Worm (Caenorhabditis elegans) whole organism, L4/young adult: ENCODE results near the gene zif-1.
A peak's percentile ranks its signal among the peaks of the same experiment; 100 is the strongest.

ENCODE experiments used
- W03F9.2 ChIP-seq: fragments of 150-350 bp; optimal IDR thresholded peaks from 2 replicates; lab custom pipeline; 2014; ENCODE audit warnings: missing biosample characterization, missing genetic modification characterization
- dao-5 ChIP-seq: sonication (generic microtip); optimal IDR thresholded peaks from 2 replicates; lab custom pipeline; 2016; ENCODE audit warnings: missing genotype, missing genetic modification characterization, moderate library complexity, missing compliant biosample characterization
- him-1 ChIP-seq: sonication (generic microtip); optimal IDR thresholded peaks from 2 replicates; lab custom pipeline; 2016; ENCODE audit warnings: missing genotype, missing genetic modification reagents, missing genetic modification characterization, missing compliant biosample characterization

zif-1 gene

ce11 chrIII:9043200-9043599, 40.6 kb downstream of the zif-1 start, which contains the start of gene nac-2:
TSS of gene nac-2 (minus strand) at chrIII:9043300.
- TF ChIP-seq dao-5 (tag; lab: Kevin White, UChicago) (no peak), W03F9.2 (tag; lab: Kevin White, UChicago) (no peak), him-1 (tag; lab: Kevin White, UChicago) (no peak)

DNA sequence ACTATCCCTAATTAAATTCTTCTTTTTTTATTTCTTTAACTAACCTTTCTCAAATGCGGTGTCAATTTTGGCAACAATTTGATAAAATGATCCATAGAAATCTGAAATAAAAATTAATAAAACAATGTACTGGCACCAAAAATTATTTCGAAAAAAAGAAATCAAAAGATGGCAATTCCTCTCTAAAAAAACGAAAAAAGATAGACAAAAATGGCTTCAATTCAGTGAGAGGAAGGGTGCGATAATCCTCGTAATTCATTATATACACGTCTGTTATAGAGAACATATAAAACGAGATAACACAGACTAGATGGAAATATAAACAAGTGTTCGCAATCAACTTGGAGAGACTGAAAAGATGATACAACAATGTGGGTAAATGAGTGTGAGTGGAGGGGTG, 43.3 kb downstream of the zif-1 start, which contains the start of gene R107.2:
R107.2 (minus strand) TSS at position 101 of the 400 bp plus-strand sequence.
- TF ChIP-seq W03F9.2 (tag; lab: Kevin White, UChicago) (no peak), dao-5 (tag; lab: Kevin White, UChicago) (no peak), him-1 (tag; lab: Kevin White, UChicago) (no peak)

ce11 chrIII:9047260-9047659, 44.7 kb downstream of the zif-1 start:
- TF ChIP-seq W03F9.2 (tag; lab: Kevin White, UChicago) (no peak), dao-5 (tag; lab: Kevin White, UChicago) (no peak)

DNA sequence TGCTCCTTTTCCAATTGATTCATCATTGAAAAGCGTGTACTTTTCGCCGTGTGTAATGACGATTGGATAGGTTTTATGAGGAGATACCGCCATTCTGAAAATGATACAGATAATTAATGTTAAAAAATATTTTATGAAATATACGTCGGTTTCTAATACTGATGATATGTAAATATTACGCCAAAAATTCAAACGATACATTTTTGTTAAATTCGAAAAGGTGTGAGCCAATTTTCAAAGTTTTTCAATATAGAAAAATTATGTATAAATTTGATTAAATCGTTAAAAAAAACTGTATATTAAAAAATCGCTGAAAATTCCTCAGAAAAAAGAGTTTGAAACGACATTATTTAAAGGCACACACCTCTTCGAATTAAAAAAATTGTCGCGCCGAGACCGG, 48.0 kb downstream of the zif-1 start, which contains the start of gene ikke-1:
ikke-1 (minus strand) TSS at position 101 of the 400 bp plus-strand sequence.
- TF ChIP-seq W03F9.2 (tag; lab: Kevin White, UChicago), result no peak

- TF ChIP-seq W03F9.2 (tag; lab: Kevin White, UChicago) (peak; percentile 87), dao-5 (tag; lab: Kevin White, UChicago) (no peak), him-1 (tag; lab: Kevin White, UChicago) (no peak)
Measured at ce11 chrIII:9051119-9051597, 48.6 kb downstream of the zif-1 start.

ce11 chrIII:9051714-9052113, 49.1 kb downstream of the zif-1 start:
- TF ChIP-seq dao-5 (tag; lab: Kevin White, UChicago), result no peak
- no peak for TF ChIP-seq him-1 (tag; lab: Kevin White, UChicago)
- TF ChIP-seq W03F9.2 (tag; lab: Kevin White, UChicago), result no peak

- TF ChIP-seq dao-5 (tag; lab: Kevin White, UChicago) (no peak), W03F9.2 (tag; lab: Kevin White, UChicago) (no peak), him-1 (tag; lab: Kevin White, UChicago) (no peak)
Measured at ce11 chrIII:9052371-9052978, 49.9 kb downstream of the zif-1 start.

DNA sequence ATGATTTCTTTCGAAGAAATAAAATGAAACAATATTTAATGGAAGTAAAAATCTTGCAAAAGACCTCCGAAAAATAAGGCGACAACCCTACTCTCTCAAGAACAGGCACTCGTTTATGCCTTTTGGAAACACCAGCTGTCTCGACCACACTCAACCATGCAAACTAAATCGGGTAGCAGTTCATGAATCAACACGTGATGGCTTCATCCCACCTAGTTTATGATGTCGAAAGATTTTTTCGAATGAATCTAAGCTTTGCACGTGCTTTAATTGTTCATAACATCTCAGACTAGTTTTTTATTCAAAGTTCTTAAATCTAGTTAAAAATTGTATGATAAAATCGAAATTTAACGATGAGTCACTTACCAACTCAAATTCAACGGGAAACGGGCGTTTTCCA, 50.7 kb downstream of the zif-1 start:
- no peak for TF ChIP-seq W03F9.2 (tag; lab: Kevin White, UChicago)
- TF ChIP-seq him-1 (tag; lab: Kevin White, UChicago), result no peak
- TF ChIP-seq dao-5 (tag; lab: Kevin White, UChicago), result no peak

DNA sequence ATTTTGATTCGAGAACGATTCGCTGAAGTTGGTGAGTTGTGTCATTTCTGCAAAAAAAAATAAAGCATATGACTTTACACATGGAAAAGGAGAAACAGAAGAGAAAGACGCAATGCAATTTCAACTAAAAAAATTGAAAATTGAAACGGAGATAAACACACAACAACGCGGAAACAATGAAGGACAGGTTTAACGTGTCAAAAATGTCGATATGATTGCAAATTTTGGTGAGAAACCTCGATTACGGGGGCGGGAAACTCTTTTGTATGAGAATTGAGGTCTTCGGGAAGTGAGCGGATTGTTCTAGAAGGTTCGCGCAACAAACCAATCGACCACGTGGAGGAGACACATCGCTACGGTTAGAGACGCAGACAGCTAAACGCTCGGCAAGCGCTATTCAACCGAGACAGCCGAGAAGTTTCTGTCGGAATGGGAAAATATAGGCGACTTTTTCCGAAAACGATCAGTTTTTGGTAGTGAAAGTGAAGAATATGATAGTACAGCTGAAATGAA, 51.2 kb downstream of the zif-1 start, which contains the start of gene R107.5:
R107.5 (minus strand) TSS at position 51 of the 513 bp plus-strand sequence.
- TF ChIP-seq dao-5 (tag; lab: Kevin White, UChicago) (no peak), him-1 (tag; lab: Kevin White, UChicago) (peak; percentile 71), W03F9.2 (tag; lab: Kevin White, UChicago) (peak; percentile 77)
